Worm (Caenorhabditis elegans): ENCODE data around the gene C43H6.12.

ce11 chrX:2452297-2452696 lies 42.9 kb downstream of the C43H6.12 start:
- no peak for TF ChIP-seq W03F9.2 (tag; optimal IDR thresholded peaks at IDR 0.05)
- no peak for TF ChIP-seq him-1 (tag; optimal IDR thresholded peaks at IDR 0.05)
